Fruit fly (Drosophila melanogaster) whole organism, prepupa: ENCODE measurements around the gene Cdc6.

Source experiments
- Blimp-1 ChIP-seq: fragments of 200-800 bp; sonication (Bioruptor generic); optimal IDR thresholded peaks from 3 replicates; lab custom pipeline; 2017; ENCODE audit warnings: missing biosample characterization, missing genetic modification characterization, mild to moderate bottlenecking, moderate library complexity, missing genetic modification reagents
- CG10631 ChIP-seq: fragments of 200-800 bp; sonication (Bioruptor generic); optimal IDR thresholded peaks from 2 replicates; lab custom pipeline; 2016; ENCODE audit warnings: missing biosample characterization, missing genetic modification characterization
- CG11294 ChIP-seq: fragments of 200-800 bp; sonication (Bioruptor generic); IDR thresholded peaks from 2 replicates; pipeline ENCODE4 v1.3.6; 2022; ENCODE audit warnings: missing biosample characterization, missing genetic modification characterization
- CG15336 ChIP-seq: fragments of 200-800 bp; sonication (Bioruptor generic); IDR thresholded peaks from 2 replicates; pipeline ENCODE4 v1.3.6; 2022; ENCODE audit warnings: missing biosample characterization, missing genetic modification characterization
- CG1621 ChIP-seq: fragments of 200-800 bp; sonication (Bioruptor generic); optimal IDR thresholded peaks from 3 replicates; lab custom pipeline; 2018; ENCODE audit warnings: missing biosample characterization, mild to moderate bottlenecking, missing genetic modification characterization
- CG3032 ChIP-seq: fragments of 200-800 bp; optimal IDR thresholded peaks from 2 replicates; lab custom pipeline; 2019; ENCODE audit warnings: missing biosample characterization, mild to moderate bottlenecking, missing genetic modification characterization, moderate library complexity
- CG34406 ChIP-seq: fragments of 200-800 bp; sonication (Bioruptor generic); optimal IDR thresholded peaks from 3 replicates; lab custom pipeline; 2016; ENCODE audit warnings: missing biosample characterization, missing genetic modification characterization
- CG3919 ChIP-seq: fragments of 200-800 bp; sonication (Bioruptor generic); optimal IDR thresholded peaks from 3 replicates; lab custom pipeline; 2016; ENCODE audit warnings: missing biosample characterization, missing genetic modification characterization
- CG6276 ChIP-seq: fragments of 200-800 bp; sonication (Bioruptor generic); optimal IDR thresholded peaks from 2 replicates; lab custom pipeline; 2017; ENCODE audit warnings: missing biosample characterization, mild to moderate bottlenecking, missing genetic modification characterization
- CG6854 ChIP-seq: fragments of 200-800 bp; sonication (Bioruptor generic); optimal IDR thresholded peaks from 2 replicates; lab custom pipeline; 2017; ENCODE audit warnings: missing biosample characterization, mild to moderate bottlenecking, missing genetic modification characterization
- CG8119 ChIP-seq: fragments of 200-800 bp; sonication (Bioruptor generic); IDR thresholded peaks from 3 replicates; pipeline ENCODE4 v1.3.6; 2022; ENCODE audit warnings: missing biosample characterization, missing genetic modification characterization
- Eip75B ChIP-seq: fragments of 200-800 bp; sonication (Bioruptor generic); optimal IDR thresholded peaks from 3 replicates; lab custom pipeline; 2016; ENCODE audit warnings: missing biosample characterization, missing genetic modification characterization
- Eip78C ChIP-seq: fragments of 200-800 bp; sonication (Bioruptor generic); peaks from one replicate; lab custom pipeline; 2016; ENCODE audit warnings: missing biosample characterization, missing genetic modification characterization
- Eip93F ChIP-seq: fragments of 200-800 bp; sonication (Bioruptor generic); optimal IDR thresholded peaks from 2 replicates; lab custom pipeline; 2016; ENCODE audit warnings: missing biosample characterization, mild to moderate bottlenecking, missing genetic modification characterization
- Hr38 ChIP-seq: sonication (Bioruptor generic); optimal IDR thresholded peaks from 2 replicates; lab custom pipeline; 2016; ENCODE audit warnings: missing biosample characterization, missing genetic modification characterization
- Hr4 ChIP-seq: fragments of 200-800 bp; sonication (Bioruptor generic); optimal IDR thresholded peaks from 3 replicates; lab custom pipeline; 2016; ENCODE audit warnings: missing biosample characterization, missing genetic modification characterization
- Met ChIP-seq: fragments of 200-800 bp; sonication (Bioruptor generic); optimal IDR thresholded peaks from 3 replicates; lab custom pipeline; 2016; ENCODE audit warnings: missing biosample characterization, missing genetic modification characterization
- Sox102F ChIP-seq: fragments of 200-800 bp; sonication (Bioruptor generic); optimal IDR thresholded peaks from 2 replicates; lab custom pipeline; 2016; ENCODE audit warnings: missing biosample characterization, mild to moderate bottlenecking, missing genetic modification characterization
- Sox14 ChIP-seq: fragments of 200-800 bp; sonication (Bioruptor generic); optimal IDR thresholded peaks from 3 replicates; lab custom pipeline; 2016; ENCODE audit warnings: missing biosample characterization, missing genetic modification characterization
- cyc ChIP-seq: fragments of 200-800 bp; sonication (Bioruptor generic); optimal IDR thresholded peaks from 3 replicates; lab custom pipeline; 2016; ENCODE audit warnings: missing biosample characterization, missing genetic modification characterization
- dsx ChIP-seq: fragments of 200-800 bp; optimal IDR thresholded peaks from 3 replicates; lab custom pipeline; 2019; ENCODE audit warnings: missing biosample characterization, mild to moderate bottlenecking, missing genetic modification characterization, moderate library complexity; ENCODE audit not compliant: poor library complexity, severe bottlenecking
- esn ChIP-seq: fragments of 200-800 bp; sonication (Bioruptor generic); optimal IDR thresholded peaks from 2 replicates; lab custom pipeline; 2016; ENCODE audit warnings: missing biosample characterization, mild to moderate bottlenecking, missing genetic modification characterization, moderate library complexity
- fd59A ChIP-seq: fragments of 200-800 bp; sonication (Bioruptor generic); optimal IDR thresholded peaks from 2 replicates; lab custom pipeline; 2017; ENCODE audit warnings: missing biosample characterization, mild to moderate bottlenecking, missing genetic modification characterization, missing genetic modification reagents
- lz ChIP-seq: fragments of 200-800 bp; sonication (Bioruptor generic); optimal IDR thresholded peaks from 3 replicates; lab custom pipeline; 2016; ENCODE audit warnings: missing biosample characterization, missing genetic modification characterization
- net ChIP-seq: fragments of 200-800 bp; sonication (Bioruptor generic); optimal IDR thresholded peaks from 3 replicates; lab custom pipeline; 2016; ENCODE audit warnings: missing biosample characterization, missing genetic modification characterization
- salr ChIP-seq, 2 experiments: fragments of 200-800 bp; sonication (Bioruptor generic); optimal IDR thresholded peaks; 3 replicates each; lab custom pipeline; 2016 to 2018; ENCODE audit warnings: missing biosample characterization in 2 of 2, missing genetic modification characterization in 2 of 2, mild to moderate bottlenecking in 1 of 2
- spab ChIP-seq: fragments of 200-800 bp; sonication (Bioruptor generic); optimal IDR thresholded peaks from 2 replicates; lab custom pipeline; 2017; ENCODE audit warnings: missing biosample characterization, mild to moderate bottlenecking, missing genetic modification characterization, missing genetic modification reagents
- ss ChIP-seq, 2 experiments: fragments of 200-800 bp; sonication (Bioruptor generic); optimal IDR thresholded peaks; 2 replicates in 1 of 2; 3 replicates in 1 of 2; lab custom pipeline; 2017 to 2018; ENCODE audit warnings: mild to moderate bottlenecking in 2 of 2, missing biosample characterization in 2 of 2, missing genetic modification characterization in 2 of 2, moderate library complexity in 1 of 2
- svp ChIP-seq: fragments of 200-800 bp; sonication (Bioruptor generic); peaks from one replicate; lab custom pipeline; 2016; ENCODE audit warnings: missing biosample characterization, missing genetic modification characterization
- topi ChIP-seq: fragments of 200-800 bp; sonication (Bioruptor generic); optimal IDR thresholded peaks from 3 replicates; lab custom pipeline; 2016; ENCODE audit warnings: missing biosample characterization, missing genetic modification characterization
- vri ChIP-seq: fragments of 200-800 bp; sonication (Bioruptor generic); optimal IDR thresholded peaks from 3 replicates; lab custom pipeline; 2016; ENCODE audit warnings: missing biosample characterization, mild to moderate bottlenecking, missing genetic modification characterization

Cdc6 gene

DNA sequence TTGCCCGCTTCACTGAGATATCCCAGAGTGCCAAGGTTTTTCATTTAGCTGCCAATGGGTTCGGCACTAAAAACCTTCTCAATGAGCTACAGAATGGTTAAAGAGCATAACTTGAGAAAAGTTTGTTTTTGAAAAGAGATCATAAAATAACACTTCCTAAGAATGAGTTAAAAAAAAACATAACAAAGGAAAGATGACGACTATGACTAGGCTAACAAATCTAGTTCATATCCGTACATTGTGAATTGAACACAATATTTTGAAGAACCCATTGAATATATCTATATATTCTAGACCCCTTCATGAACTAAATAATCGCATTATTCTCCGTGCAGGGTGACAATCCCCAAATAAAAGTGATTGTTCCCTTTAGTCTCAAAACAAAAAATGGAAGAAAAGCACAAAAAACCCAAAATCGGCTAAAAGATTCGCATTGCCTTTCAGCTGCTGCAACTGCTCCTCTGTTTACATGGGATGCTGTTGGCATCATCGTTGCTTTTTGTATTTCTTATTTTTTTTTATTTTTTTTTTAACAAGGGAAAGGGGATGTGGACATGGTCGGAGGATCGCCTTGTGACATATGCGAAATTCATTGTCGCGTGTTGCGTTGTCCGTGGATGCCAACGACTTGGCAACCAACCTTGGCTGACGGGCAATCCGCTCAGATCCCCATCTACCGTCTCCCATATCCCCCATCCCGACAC lies 23.0 kb upstream of the Cdc6 start (continued):
- TF ChIP-seq net (GFP tag; lab: Kevin White, UChicago) (peak; percentile 80), esn (peak; percentile 95), Blimp-1 (GFP tag; lab: Kevin White, UChicago) (peak; percentile 85), CG1621 (no peak), Eip75B (GFP tag; lab: Kevin White, UChicago) (peak; percentile 85), Sox14 (GFP tag; lab: Kevin White, UChicago) (peak; percentile 90), Hr38 (no peak), CG34406 (GFP tag; lab: Kevin White, UChicago) (peak; percentile 96), vri (peak; percentile 84), ss (GFP tag; optimal IDR thresholded peaks at IDR 0.05; lab: Kevin White, UChicago) (peak; percentile 63 to 73), CG11294 (GFP tag; lab: Robert Waterston, UW) (no peak), CG8119 (GFP tag; lab: Robert Waterston, UW) (no peak), Eip93F (GFP tag; lab: Kevin White, UChicago) (no peak), fd59A (GFP tag; lab: Kevin White, UChicago) (peak; percentile 75)

DNA sequence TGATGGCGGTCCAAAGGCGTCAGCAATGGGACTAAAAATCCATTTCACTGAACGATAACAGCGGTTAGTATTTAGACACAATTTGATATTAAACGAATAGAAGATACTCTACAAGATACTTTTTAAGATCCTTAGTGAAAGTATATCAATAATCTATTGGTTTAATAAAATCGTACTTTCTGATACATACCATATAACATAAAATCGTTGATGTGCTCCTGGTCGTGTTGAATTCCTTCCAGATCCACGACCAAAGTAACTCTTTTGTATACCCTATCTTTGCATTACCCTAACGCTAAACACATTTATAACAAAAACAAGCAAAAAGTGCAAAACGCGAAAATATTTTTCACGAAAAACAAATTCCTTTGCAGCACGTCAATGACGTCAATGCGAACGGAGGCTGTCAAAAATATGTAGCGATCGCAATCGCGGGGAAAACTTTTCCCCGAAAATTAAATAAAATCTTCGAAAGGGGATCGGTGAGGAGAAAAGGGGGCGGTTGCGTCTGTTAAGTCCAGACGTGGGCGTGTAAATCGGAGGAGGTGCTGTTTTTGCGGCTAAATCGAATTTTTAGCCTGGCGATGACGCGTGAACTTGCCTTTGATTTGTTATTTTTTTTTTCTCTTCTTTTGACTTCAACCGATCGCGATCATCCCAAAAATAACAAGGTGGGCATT lies 21.5 kb upstream of the Cdc6 start:
- TF ChIP-seq cyc (GFP tag; lab: Kevin White, UChicago) = no peak
- TF ChIP-seq Hr4 = no peak
- TF ChIP-seq topi (GFP tag; lab: Kevin White, UChicago) = no peak
- no peak for TF ChIP-seq CG15336
- TF ChIP-seq net (GFP tag; lab: Kevin White, UChicago) = no peak
- no peak for TF ChIP-seq CG10631 (GFP tag; lab: Kevin White, UChicago)
- TF ChIP-seq CG3032 (tag; lab: Kevin White, UChicago) = no peak
- TF ChIP-seq Met (GFP tag; lab: Kevin White, UChicago) = no peak
- TF ChIP-seq Hr38 = no peak

DNA sequence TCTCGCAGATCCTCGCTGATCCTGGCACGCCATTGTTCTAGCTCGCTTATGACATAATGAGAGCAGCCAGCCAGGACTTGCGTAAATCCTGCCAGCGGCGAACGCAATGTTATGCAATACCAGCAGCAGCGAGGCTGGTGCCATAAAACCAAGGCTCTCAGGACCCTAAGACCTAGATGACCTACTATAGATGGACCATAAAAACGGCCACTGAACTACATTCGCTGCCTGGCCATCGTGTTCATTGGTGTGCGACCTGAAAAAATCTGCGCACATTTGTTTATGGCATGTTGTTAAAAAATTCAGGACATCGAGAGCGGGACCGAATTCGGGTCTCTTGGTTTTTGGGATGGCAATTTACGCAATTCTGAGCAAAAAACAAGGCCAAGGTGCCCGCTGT lies 19.7 kb upstream of the Cdc6 start:
- TF ChIP-seq Eip78C (peak; percentile 19), salr (GFP tag; optimal IDR thresholded peaks at IDR 0.05; lab: Kevin White, UChicago) (no peak), lz (GFP tag; lab: Kevin White, UChicago) (no peak), vri (no peak)

DNA sequence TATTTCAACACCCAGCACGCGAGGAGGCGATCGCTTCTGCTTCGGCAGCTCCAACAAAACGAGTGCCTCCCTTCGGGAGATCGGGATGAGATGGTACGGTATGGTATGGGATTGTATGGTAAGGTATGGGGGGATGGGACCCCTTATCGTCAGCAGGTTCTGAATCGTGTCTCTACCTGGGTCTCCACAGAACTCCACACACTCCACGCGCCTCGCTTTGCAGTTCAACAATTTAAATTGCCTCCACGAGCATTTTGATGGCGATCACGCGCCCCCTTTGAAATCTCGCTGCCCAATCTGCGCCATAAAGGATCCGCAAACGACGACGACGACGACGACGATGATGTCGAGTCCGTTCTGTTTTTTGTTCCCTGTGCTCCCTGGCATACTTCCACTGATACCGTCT lies 18.7 kb upstream of the Cdc6 start:
- TF ChIP-seq svp (peak; percentile 60), CG1621 (peak; percentile 23), CG6854 (GFP tag; lab: Kevin White, UChicago) (peak; percentile 87), Sox102F (GFP tag; lab: Kevin White, UChicago) (no peak), CG3919 (peak; percentile 17), Met (GFP tag; lab: Kevin White, UChicago) (peak; percentile 68), CG11294 (GFP tag; lab: Robert Waterston, UW) (no peak), ss (GFP tag; optimal IDR thresholded peaks at IDR 0.05; lab: Kevin White, UChicago) (peak; percentile 51 to 93), Eip78C (peak; percentile 80)

DNA sequence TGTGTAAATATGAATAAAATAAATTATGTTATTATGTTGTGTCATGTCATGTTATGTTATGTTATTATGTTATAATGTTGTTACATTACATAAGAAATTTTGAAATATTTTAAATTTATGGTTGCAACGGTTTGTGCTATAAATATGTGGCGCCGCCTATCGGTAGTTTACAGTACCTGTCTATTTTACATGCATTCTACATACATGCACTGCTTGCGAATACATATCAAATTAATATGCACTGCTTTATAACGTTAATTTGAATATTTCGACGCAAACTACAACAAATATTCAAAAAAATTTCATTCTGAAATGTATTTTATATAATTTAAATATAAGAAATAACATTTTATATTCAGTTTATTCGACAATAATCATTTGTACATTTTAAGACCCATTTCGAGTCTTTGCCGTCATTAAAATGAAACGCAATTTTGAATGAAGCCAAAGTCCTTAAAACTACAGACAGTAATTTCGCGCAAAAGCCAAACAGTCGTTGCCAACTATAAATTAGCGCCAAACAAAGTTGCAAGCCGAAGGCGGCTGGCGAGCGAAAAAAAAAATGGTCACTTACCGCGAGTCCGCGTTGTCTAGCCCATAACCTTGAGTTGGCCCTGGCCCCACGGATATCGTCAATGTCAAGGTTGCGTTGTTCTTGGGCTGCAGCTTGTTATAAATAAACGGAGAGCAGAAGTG lies 18.2 kb upstream of the Cdc6 start:
- TF ChIP-seq CG6276 = no peak
- peak; percentile 98 for TF ChIP-seq dsx (GFP tag; lab: Kevin White, UChicago)
- TF ChIP-seq spab (GFP tag; lab: Kevin White, UChicago) = no peak
